Worm (Caenorhabditis elegans) whole organism, L3 larva: Measurements from ENCODE around the gene Y82E9BL.12.
"Not testable (repeated sequence)": the region's sequence is repeated elsewhere in the genome, so short reads cannot be mapped to it uniquely, and the experiment has no call there.

ENCODE experiments used
- daf-12 ChIP-seq: fragments of 150-350 bp; optimal IDR thresholded peaks from 2 replicates; lab custom pipeline; 2014; ENCODE audit warnings: missing biosample characterization, missing genetic modification reagents, missing genetic modification characterization
- hmg-11 ChIP-seq: sonication (generic microtip); optimal IDR thresholded peaks from 2 replicates; lab custom pipeline; 2016; ENCODE audit warnings: missing genetic modification characterization, missing compliant biosample characterization
- lsy-12 ChIP-seq: sonication (generic microtip); optimal IDR thresholded peaks from 2 replicates; lab custom pipeline; 2016; ENCODE audit warnings: mild to moderate bottlenecking, missing genetic modification characterization, missing compliant biosample characterization
- zag-1 ChIP-seq: fragments of 150-350 bp; optimal IDR thresholded peaks from 2 replicates; lab custom pipeline; 2014; ENCODE audit warnings: missing biosample characterization, missing genetic modification characterization
- ztf-4 ChIP-seq: fragments of 150-350 bp; optimal IDR thresholded peaks from 2 replicates; lab custom pipeline; 2014; ENCODE audit warnings: missing biosample characterization, missing genetic modification characterization

Gene Y82E9BL.12

ce11 chrIII:1357973-1358372, 49.0 kb downstream of the Y82E9BL.12 start, which contains the start of gene Y82E9BR.8:
Y82E9BR.8 (minus strand) TSS chrIII:1358073.
- TF ChIP-seq ztf-4 (tag; lab: Kevin White, UChicago); zag-1; lsy-12 (tag; lab: Kevin White, UChicago): not testable (repeated sequence)

DNA sequence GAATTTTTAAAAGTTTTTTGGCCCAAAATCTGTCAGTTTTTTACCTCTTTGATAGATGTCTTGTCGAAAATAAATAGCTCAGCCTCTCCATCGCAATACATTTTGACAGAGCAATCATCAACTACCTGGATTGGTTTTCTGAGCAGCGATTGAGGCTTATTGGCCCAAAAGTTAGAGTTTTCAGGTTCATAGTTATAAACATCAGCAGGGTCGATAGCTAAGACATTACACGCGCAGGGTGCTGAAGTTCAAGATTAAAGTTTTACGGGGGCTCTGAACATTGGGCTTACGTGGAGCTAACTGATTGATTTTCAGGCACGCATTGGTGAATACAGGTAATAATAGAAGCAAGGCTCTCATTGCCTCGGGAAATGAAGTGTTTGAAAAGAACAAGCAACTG, 50.7 kb downstream of the Y82E9BL.12 start, which contains the start of gene Y82E9BR.9:
Gene Y82E9BR.9, minus strand, starts transcription at position 101 of the 400 bp plus-strand sequence.
- no peak for TF ChIP-seq hmg-11
- no peak for TF ChIP-seq daf-12 (tag; lab: Kevin White, UChicago)
